Worm (Caenorhabditis elegans) whole organism, L2 larva: ENCODE results near the gene K07H8.11.

Source experiments
- C34F6.9 ChIP-seq: fragments of 150-350 bp; optimal IDR thresholded peaks from 2 replicates; lab custom pipeline; 2014; ENCODE audit warnings: missing biosample characterization, missing genetic modification characterization
- F13H6.1 ChIP-seq: sonication (generic microtip); optimal IDR thresholded peaks from 2 replicates; lab custom pipeline; 2016; ENCODE audit warnings: missing genetic modification characterization, missing compliant biosample characterization
- R02D3.7 ChIP-seq: fragments of 150-350 bp; optimal IDR thresholded peaks from 2 replicates; lab custom pipeline; 2014; ENCODE audit warnings: missing biosample characterization, missing genetic modification characterization
- ZK546.5 ChIP-seq: sonication (generic microtip); optimal IDR thresholded peaks from 2 replicates; lab custom pipeline; 2017; ENCODE audit warnings: missing biosample characterization, missing genetic modification characterization
- aly-2 ChIP-seq: fragments of 150-350 bp; optimal IDR thresholded peaks from 2 replicates; lab custom pipeline; 2014; ENCODE audit warnings: missing biosample characterization, missing genetic modification characterization
- ama-1 ChIP-seq: fragments of 150-350 bp; optimal IDR thresholded peaks from 2 replicates; lab custom pipeline; 2018; ENCODE audit warnings: inconsistent platforms
- blmp-1 ChIP-seq: sonication (generic microtip); optimal IDR thresholded peaks from 2 replicates; lab custom pipeline; 2017; ENCODE audit warnings: missing genetic modification characterization, mild to moderate bottlenecking, missing compliant biosample characterization, antibody characterized with exemption, moderate library complexity; ENCODE audit not compliant: insufficient read depth
- ceh-16 ChIP-seq: fragments of 150-350 bp; optimal IDR thresholded peaks from 2 replicates; lab custom pipeline; 2014; ENCODE audit warnings: missing biosample characterization, missing genetic modification characterization
- ceh-82 ChIP-seq: fragments of 150-350 bp; optimal IDR thresholded peaks from 2 replicates; lab custom pipeline; 2014; ENCODE audit warnings: missing biosample characterization, missing genetic modification characterization
- crh-2 ChIP-seq: sonication (generic microtip); optimal IDR thresholded peaks from 2 replicates; lab custom pipeline; 2017; ENCODE audit warnings: missing biosample characterization, missing genetic modification characterization
- dmd-4 ChIP-seq: sonication (generic microtip); optimal IDR thresholded peaks from 2 replicates; lab custom pipeline; 2017; ENCODE audit warnings: missing biosample characterization, missing genetic modification characterization
- elt-1 ChIP-seq: fragments of 150-350 bp; optimal IDR thresholded peaks from 2 replicates; lab custom pipeline; 2014; ENCODE audit warnings: missing biosample characterization, missing genetic modification characterization
- elt-3 ChIP-seq: sonication (generic microtip); optimal IDR thresholded peaks from 2 replicates; lab custom pipeline; 2017; ENCODE audit warnings: missing biosample characterization, missing genetic modification characterization
- gmeb-1 ChIP-seq: fragments of 150-350 bp; optimal IDR thresholded peaks from 2 replicates; lab custom pipeline; 2014; ENCODE audit warnings: missing biosample characterization, missing genetic modification characterization
- lin-11 ChIP-seq: fragments of 150-350 bp; sonication (generic microtip); optimal IDR thresholded peaks from 2 replicates; lab custom pipeline; 2014; ENCODE audit warnings: missing biosample characterization, missing genetic modification characterization, inconsistent platforms, mixed read lengths
- lin-13 ChIP-seq: fragments of 150-350 bp; optimal IDR thresholded peaks from 2 replicates; lab custom pipeline; 2014; ENCODE audit warnings: missing biosample characterization, missing genetic modification reagents, missing genetic modification characterization
- mab-5 ChIP-seq: fragments of 150-350 bp; optimal IDR thresholded peaks from 2 replicates; lab custom pipeline; 2014; ENCODE audit warnings: missing biosample characterization, missing genetic modification characterization
- mbf-1 ChIP-seq: sonication (generic microtip); optimal IDR thresholded peaks from 2 replicates; lab custom pipeline; 2017; ENCODE audit warnings: missing biosample characterization, missing genetic modification characterization
- mdl-1 ChIP-seq, 2 experiments: fragments of 150-350 bp in 1 of 2; sonication (generic microtip) in 1 of 2; optimal IDR thresholded peaks; 2 replicates each; lab custom pipeline; 2017; ENCODE audit warnings: missing biosample characterization in 2 of 2, missing genetic modification characterization in 2 of 2
- nhr-11 ChIP-seq: fragments of 150-350 bp; optimal IDR thresholded peaks from 2 replicates; lab custom pipeline; 2014; ENCODE audit warnings: missing biosample characterization, missing genetic modification characterization
- nhr-12 ChIP-seq: fragments of 150-350 bp; optimal IDR thresholded peaks from 2 replicates; lab custom pipeline; 2014; ENCODE audit warnings: missing biosample characterization, missing genetic modification characterization
- nhr-21 ChIP-seq: fragments of 150-350 bp; optimal IDR thresholded peaks from 2 replicates; lab custom pipeline; 2014; ENCODE audit warnings: missing biosample characterization, missing genetic modification characterization
- nhr-23 ChIP-seq: fragments of 150-350 bp; optimal IDR thresholded peaks from 2 replicates; lab custom pipeline; 2014; ENCODE audit warnings: missing biosample characterization, missing genetic modification reagents, missing genetic modification characterization
- nhr-237 ChIP-seq: fragments of 150-350 bp; optimal IDR thresholded peaks from 2 replicates; lab custom pipeline; 2014; ENCODE audit warnings: missing biosample characterization, missing genetic modification characterization
- nhr-77 ChIP-seq: fragments of 150-350 bp; optimal IDR thresholded peaks from 2 replicates; lab custom pipeline; 2014; ENCODE audit warnings: missing biosample characterization, missing genetic modification characterization
- peb-1 ChIP-seq: fragments of 150-350 bp; optimal IDR thresholded peaks from 2 replicates; lab custom pipeline; 2014; ENCODE audit warnings: missing biosample characterization, missing genetic modification characterization
- sem-4 ChIP-seq: fragments of 150-350 bp; optimal IDR thresholded peaks from 2 replicates; lab custom pipeline; 2014; ENCODE audit warnings: missing biosample characterization, missing genetic modification reagents, missing genetic modification characterization
- skn-1 ChIP-seq: sonication (generic microtip); optimal IDR thresholded peaks from 2 replicates; lab custom pipeline; 2017; ENCODE audit warnings: missing biosample characterization, missing genetic modification characterization
- sma-3 ChIP-seq: sonication (generic microtip); optimal IDR thresholded peaks from 2 replicates; lab custom pipeline; 2016; ENCODE audit warnings: missing genetic modification reagents, missing genetic modification characterization, missing compliant biosample characterization
- snpc-4 ChIP-seq: fragments of 150-350 bp; optimal IDR thresholded peaks from 2 replicates; lab custom pipeline; 2014; ENCODE audit warnings: missing biosample characterization, missing genetic modification characterization
- unc-39 ChIP-seq: fragments of 150-350 bp; optimal IDR thresholded peaks from 2 replicates; lab custom pipeline; 2014; ENCODE audit warnings: missing biosample characterization, missing genetic modification characterization
- unc-62 ChIP-seq: fragments of 150-350 bp; optimal IDR thresholded peaks from 2 replicates; lab custom pipeline; 2014; ENCODE audit warnings: missing biosample characterization, missing genetic modification reagents, missing genetic modification characterization
- ztf-1 ChIP-seq: fragments of 200-800 bp; sonication (Bioruptor generic); conservative IDR thresholded peaks from 2 replicates; pipeline ENCODE4 v1.3.6; 2022; ENCODE audit warnings: missing genetic modification characterization, missing compliant biosample characterization
- ztf-11 ChIP-seq: sonication (generic microtip); optimal IDR thresholded peaks from 2 replicates; lab custom pipeline; 2017; ENCODE audit warnings: missing biosample characterization, missing genetic modification characterization

Gene K07H8.11

DNA sequence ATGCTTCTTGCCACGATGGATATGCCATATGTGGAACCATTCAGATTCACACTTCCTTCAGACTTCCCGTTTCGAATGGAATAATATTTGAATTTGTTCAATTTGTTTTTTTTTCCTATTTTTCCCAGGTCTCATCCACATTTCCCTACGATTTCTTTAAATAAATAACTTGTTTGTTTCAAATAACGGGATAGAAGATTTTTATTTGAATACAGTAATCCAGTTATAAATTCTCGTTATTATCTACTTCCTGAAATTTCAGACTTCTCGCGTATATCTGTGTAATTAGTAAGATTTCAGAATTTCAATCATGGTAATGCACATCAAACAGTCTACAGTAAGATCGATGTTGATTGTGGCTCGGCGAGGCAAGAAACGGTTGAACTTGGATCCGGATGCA is 25.3 kb upstream of the K07H8.11 start, which contains the start of gene F35H10.5:
F35H10.5 (plus strand) TSS at position 301 of the 400 bp plus-strand sequence.
- no peak for TF ChIP-seq lin-11 (tag; lab: Kevin White, UChicago)
- no peak for TF ChIP-seq C34F6.9 (tag; lab: Kevin White, UChicago)
- no peak for TF ChIP-seq snpc-4 (tag; lab: Kevin White, UChicago)
- no peak for TF ChIP-seq unc-39 (tag; lab: Kevin White, UChicago)
- TF ChIP-seq dmd-4 (tag; lab: Kevin White, UChicago) = no peak
- TF ChIP-seq F13H6.1 = no peak
- TF ChIP-seq, all 48 proteins: peak for 0

DNA sequence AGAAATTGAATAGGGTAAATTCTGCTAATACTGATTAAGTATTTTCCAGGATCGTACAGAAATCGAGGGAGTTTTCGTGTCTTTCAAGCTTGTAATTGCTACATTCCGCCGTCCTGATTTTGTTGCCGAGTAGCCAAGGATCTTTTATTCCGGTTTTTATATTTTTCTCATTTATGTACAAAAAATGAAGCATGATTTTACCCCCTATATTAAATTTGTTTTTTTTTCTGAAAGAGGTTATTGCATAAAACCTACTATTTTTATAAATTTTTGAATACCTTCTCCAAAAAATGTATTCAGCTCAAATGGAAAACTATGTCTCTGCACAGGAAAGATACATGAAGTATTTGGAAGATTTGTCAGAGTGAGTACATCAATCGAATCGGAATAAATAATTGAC is 24.5 kb upstream of the K07H8.11 start, which contains the start of gene F35H10.6:
F35H10.6 (plus strand) TSS at position 301 of the 400 bp plus-strand sequence.
- no peak for TF ChIP-seq peb-1 (tag; lab: Kevin White, UChicago)
- TF ChIP-seq elt-1 (tag; lab: Kevin White, UChicago) = no peak
- no peak for TF ChIP-seq unc-62
- no peak for TF ChIP-seq nhr-23 (tag; lab: Kevin White, UChicago)
- no peak for TF ChIP-seq aly-2 (tag; lab: Kevin White, UChicago)
- TF ChIP-seq skn-1 (tag; lab: Kevin White, UChicago) = no peak
- no peak for TF ChIP-seq nhr-21 (tag; lab: Kevin White, UChicago)
- TF ChIP-seq C34F6.9 (tag; lab: Kevin White, UChicago) = no peak

DNA sequence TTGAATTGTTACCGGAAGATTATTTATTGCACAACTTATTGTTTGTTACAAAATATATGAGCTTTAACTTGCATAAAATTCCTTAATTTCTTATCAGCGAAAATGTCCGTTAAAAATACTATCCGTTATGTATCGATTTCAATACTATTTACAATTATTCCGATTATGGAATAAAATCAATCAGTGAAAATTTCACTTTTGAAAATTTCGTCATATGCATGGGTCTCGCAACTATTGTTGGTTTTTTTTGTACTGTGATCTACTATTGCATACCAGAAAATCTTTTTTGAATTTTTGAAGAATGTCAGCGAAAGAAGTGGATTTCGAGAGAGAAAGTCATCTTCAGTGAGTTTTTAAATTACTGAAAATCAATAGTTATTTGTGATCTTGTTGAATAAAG is 22.1 kb upstream of the K07H8.11 start, which contains the start of gene nprl-3:
nprl-3 (plus strand) TSS at position 301 of the 400 bp plus-strand sequence.
- TF ChIP-seq nhr-12 (tag; lab: Kevin White, UChicago) (no peak), peb-1 (tag; lab: Kevin White, UChicago) (no peak), nhr-23 (tag; lab: Kevin White, UChicago) (no peak), C34F6.9 (tag; lab: Kevin White, UChicago) (no peak), lin-13 (GFP tag; lab: Kevin White, UChicago) (no peak), ama-1 (no peak), ztf-1 (no peak), ztf-11 (tag; lab: Kevin White, UChicago) (no peak), mdl-1 (tag; optimal IDR thresholded peaks at IDR 0.05; lab: Kevin White, UChicago) (no peak), R02D3.7 (tag; lab: Kevin White, UChicago) (no peak), sma-3 (GFP tag; lab: Kevin White, UChicago) (no peak), sem-4 (tag; lab: Kevin White, UChicago) (no peak), nhr-77 (tag; lab: Kevin White, UChicago) (no peak), ceh-16 (tag; lab: Kevin White, UChicago) (no peak), F13H6.1 (no peak), snpc-4 (tag; lab: Kevin White, UChicago) (no peak)

DNA sequence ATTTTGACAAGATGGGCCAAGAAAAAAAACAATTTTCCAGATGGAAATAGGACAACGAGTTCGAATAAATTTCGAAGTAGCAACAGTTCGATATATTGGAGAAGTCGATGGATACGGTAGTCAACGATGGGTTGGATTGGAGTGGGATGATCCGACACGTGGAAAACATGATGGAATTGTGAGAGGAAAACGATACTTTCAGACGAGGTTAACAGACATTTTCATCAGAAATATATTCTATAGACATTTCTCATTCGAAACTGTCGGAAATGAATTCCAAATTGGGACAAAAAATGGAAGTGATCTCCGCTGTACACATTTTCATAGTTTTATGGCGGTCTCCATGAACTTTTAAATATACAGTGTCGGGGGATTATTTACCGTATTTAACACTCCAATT is 19.5 kb upstream of the K07H8.11 start, which contains the start of gene tbce-1:
tbce-1 (plus strand) TSS at position 41 of the 400 bp plus-strand sequence.
- TF ChIP-seq nhr-77 (tag; lab: Kevin White, UChicago) (no peak), ceh-82 (tag; lab: Kevin White, UChicago) (no peak), nhr-237 (tag; lab: Kevin White, UChicago) (no peak), elt-3 (tag; lab: Kevin White, UChicago) (no peak), peb-1 (tag; lab: Kevin White, UChicago) (no peak), blmp-1 (tag; lab: Kevin White, UChicago) (no peak)

DNA sequence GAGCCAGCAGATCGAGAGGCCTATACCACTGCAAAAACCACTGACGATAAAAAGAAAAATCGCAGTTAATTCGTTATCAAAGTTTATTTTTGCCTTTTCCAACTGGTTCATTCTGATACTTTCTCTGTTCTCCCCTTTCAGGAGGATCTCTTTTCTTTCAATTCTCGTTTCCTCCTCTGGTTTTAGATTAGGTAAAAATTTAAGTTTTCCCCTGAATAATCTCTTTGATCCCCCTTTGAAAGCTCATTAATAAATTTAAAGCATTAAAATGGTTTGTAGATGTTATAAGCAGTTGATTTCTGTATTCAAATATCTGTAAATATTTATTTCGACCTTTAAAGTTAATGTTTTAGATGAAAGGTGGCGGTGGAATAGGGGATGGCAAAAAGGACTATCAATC is 16.1 kb upstream of the K07H8.11 start, which contains the start of gene K07H8.2:
K07H8.2 (plus strand) TSS at position 301 of the 400 bp plus-strand sequence.
- TF ChIP-seq nhr-11 (tag; lab: Kevin White, UChicago) (no peak), nhr-77 (tag; lab: Kevin White, UChicago) (no peak), gmeb-1 (tag; lab: Kevin White, UChicago) (no peak), lin-13 (GFP tag; lab: Kevin White, UChicago) (no peak), nhr-23 (tag; lab: Kevin White, UChicago) (no peak), crh-2 (tag; lab: Kevin White, UChicago) (no peak), nhr-237 (tag; lab: Kevin White, UChicago) (no peak), mab-5 (tag; lab: Kevin White, UChicago) (no peak), ceh-82 (tag; lab: Kevin White, UChicago) (no peak), ZK546.5 (no peak), ama-1 (no peak), blmp-1 (tag; lab: Kevin White, UChicago) (no peak), mbf-1 (no peak), R02D3.7 (tag; lab: Kevin White, UChicago) (no peak), lin-11 (tag; lab: Kevin White, UChicago) (no peak)
